Worm (Caenorhabditis elegans): Measurements from ENCODE around the gene F08G12.11.

The F08G12.11 gene

DNA sequence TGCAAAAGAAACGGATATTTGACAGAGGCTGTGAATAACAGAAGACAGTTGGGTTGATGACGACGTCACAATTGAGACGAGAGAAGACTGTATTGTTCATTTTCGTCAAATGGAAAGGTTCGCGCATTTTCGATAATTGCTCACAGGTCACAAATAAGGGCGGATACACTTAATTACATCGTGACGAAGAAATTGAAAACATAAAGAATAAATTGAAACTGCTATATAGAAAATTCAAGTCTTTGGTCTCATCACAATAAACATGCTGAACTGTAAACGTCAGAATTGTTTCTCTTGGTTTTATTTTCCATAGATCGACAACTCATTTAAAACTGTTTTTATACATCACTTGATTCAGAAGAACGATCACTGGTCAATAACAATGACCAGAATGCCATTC, 11.5 kb upstream of the F08G12.11 start, which contains the start of gene ZK455.5:
ZK455.5 (minus strand) TSS at position 101 of the 400 bp plus-strand sequence.
- TF ChIP-seq tbx-9 (tag; optimal IDR thresholded peaks at IDR 0.05; ENCODE audit: borderline replicate concordance) (no peak), rec-8 (tag; optimal IDR thresholded peaks at IDR 0.05) (no peak), dpff-1 (tag; optimal IDR thresholded peaks at IDR 0.05) (no peak), F52B5.7 (tag; optimal IDR thresholded peaks at IDR 0.05) (no peak), ZK185.1 (tag; optimal IDR thresholded peaks at IDR 0.05; ENCODE audit: poor library complexity, severe bottlenecking) (no peak), F55B11.4 (tag; optimal IDR thresholded peaks at IDR 0.05; ENCODE audit: borderline replicate concordance, insufficient read depth) (no peak), lin-26 (GFP tag; IDR thresholded peaks at IDR 0.05) (no peak), D2030.7 (GFP tag; IDR thresholded peaks at IDR 0.05) (no peak), F10E7.11 (tag; optimal IDR thresholded peaks at IDR 0.05) (no peak), him-1 (tag; optimal IDR thresholded peaks at IDR 0.05) (no peak), ztf-25 (GFP tag; IDR thresholded peaks at IDR 0.05) (no peak), lsl-1 (GFP tag; optimal IDR thresholded peaks at IDR 0.05) (no peak), sea-2 (GFP tag; IDR thresholded peaks at IDR 0.05) (no peak), dox-1 (GFP tag; IDR thresholded peaks at IDR 0.05) (no peak), chd-7 (tag; optimal IDR thresholded peaks at IDR 0.05) (no peak), zim-3 (tag; optimal IDR thresholded peaks at IDR 0.05) (no peak), hmg-20 (GFP tag; IDR thresholded peaks at IDR 0.05) (no peak)

DNA sequence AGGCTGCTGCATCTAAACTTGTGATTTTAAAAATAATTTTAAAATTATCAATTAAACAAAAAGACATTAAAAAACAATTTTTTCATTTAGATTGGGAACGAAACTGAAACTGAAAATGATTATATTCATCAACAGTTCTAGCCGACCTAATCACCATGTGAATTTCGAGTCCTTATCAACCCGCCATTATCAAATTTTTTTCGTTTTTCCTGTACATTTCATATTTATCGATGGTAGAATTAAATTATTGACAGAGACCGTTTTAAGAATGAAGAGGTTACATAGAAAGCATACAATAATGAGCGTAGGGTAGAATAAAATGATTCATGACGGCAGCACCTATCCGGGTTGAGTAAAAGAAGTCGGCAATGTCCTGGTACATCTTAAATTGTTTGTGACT, 8.9 kb upstream of the F08G12.11 start, which contains the start of gene asm-2:
asm-2 (minus strand) TSS at position 12 of the 400 bp plus-strand sequence.
- TF ChIP-seq bed-1 (GFP tag; IDR thresholded peaks at IDR 0.05) (no peak), hsf-1 (GFP tag; IDR thresholded peaks at IDR 0.05) (no peak), nhr-80 (tag; optimal IDR thresholded peaks at IDR 0.05) (peak; percentile 83)

DNA sequence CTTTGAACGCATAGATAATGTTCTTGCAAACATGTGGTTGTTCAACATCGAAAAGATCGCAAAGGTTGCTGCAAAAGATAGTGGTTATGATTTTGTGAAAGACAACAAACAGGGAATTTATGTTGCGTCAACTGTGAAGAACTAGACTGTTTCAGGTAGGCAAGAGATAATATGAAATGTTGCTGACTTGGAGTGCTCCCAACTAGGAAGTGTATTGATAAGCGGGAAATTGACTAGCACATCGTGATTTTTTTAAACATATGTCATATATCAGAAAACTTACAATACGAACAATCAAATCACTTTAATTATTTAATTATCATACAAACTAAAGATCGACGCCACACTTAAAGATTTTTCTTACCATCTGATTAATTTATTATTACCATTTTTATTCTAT, 7.9 kb upstream of the F08G12.11 start:
- peak; percentile 41 for TF ChIP-seq nhr-80 (tag; optimal IDR thresholded peaks at IDR 0.05)
- no peak for TF ChIP-seq rec-8 (tag; optimal IDR thresholded peaks at IDR 0.05)
- TF ChIP-seq rpc-1 (optimal IDR thresholded peaks at IDR 0.05), result no peak
- TF ChIP-seq rpc-1 (tag; optimal IDR thresholded peaks at IDR 0.05), result no peak

DNA sequence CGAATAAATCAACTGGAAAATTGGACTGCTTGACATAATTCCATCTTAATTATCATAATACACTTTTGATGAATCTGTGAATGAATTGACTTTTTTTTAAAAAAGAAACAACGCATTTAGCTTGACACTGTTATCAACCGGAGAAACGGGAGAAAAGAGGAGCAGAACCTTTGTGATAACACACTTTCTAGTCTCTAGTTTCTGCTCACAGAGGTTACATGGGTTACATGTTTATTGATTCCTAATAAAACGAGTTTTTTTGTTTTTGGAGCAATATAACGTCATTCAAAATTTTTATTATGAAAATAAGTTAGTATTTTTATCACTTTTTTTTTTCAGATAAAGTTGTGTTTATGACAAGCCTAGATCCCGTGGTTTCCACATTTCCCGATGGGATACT, 2.6 kb upstream of the F08G12.11 start, which contains the start of gene hizr-1:
hizr-1 (plus strand) TSS at position 340 of the 400 bp plus-strand sequence.
- TF ChIP-seq nhr-80 (tag; optimal IDR thresholded peaks at IDR 0.05), result peak; percentile 63
- no peak for TF ChIP-seq ztf-26 (tag; optimal IDR thresholded peaks at IDR 0.05)

DNA sequence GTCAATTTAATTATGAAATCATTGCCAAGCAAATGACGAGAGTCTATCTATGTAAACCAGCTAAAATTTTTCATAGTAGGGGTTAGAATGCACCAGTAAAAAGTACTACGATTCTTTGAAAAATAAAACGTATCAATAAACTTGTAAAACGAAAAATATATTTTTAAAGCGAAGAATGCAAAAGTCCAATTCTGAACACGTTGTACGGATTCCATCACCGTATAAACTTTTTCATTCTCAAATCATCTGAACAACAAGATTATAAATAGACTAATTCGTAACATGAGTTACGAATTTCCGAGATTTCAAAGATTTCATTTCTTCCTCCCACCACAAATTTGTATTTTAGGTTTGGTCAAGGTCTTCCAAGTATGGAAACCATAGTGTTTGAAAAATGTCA, 1.4 kb upstream of the F08G12.11 start, which contains the start of gene nlp-57:
nlp-57 (plus strand) TSS at position 301 of the 400 bp plus-strand sequence.
- TF ChIP-seq lsl-1 (GFP tag; optimal IDR thresholded peaks at IDR 0.05) (no peak), repo-1 (tag; optimal IDR thresholded peaks at IDR 0.05) (no peak), snpc-1.3 (tag; optimal IDR thresholded peaks at IDR 0.05; ENCODE audit: insufficient read depth) (no peak), rcor-1 (GFP tag; IDR thresholded peaks at IDR 0.05) (no peak), ama-1 (optimal IDR thresholded peaks at IDR 0.05) (no peak), ama-1 (GFP tag; optimal IDR thresholded peaks at IDR 0.05) (no peak), pbrm-1 (GFP tag; IDR thresholded peaks at IDR 0.05) (no peak), nhr-120 (GFP tag; IDR thresholded peaks at IDR 0.05) (no peak), hmg-1.2 (GFP tag; IDR thresholded peaks at IDR 0.05) (no peak), ztf-25 (GFP tag; IDR thresholded peaks at IDR 0.05) (no peak), unc-130 (GFP tag; optimal IDR thresholded peaks at IDR 0.05) (no peak), hrde-1 (tag; optimal IDR thresholded peaks at IDR 0.05; ENCODE audit: borderline replicate concordance) (no peak), mcd-1 (GFP tag; IDR thresholded peaks at IDR 0.05) (no peak), mxl-1 (tag; optimal IDR thresholded peaks at IDR 0.05) (no peak), ztf-6 (GFP tag; IDR thresholded peaks at IDR 0.05) (no peak), zfh-2 (GFP tag; conservative IDR thresholded peaks at IDR 0.05) (no peak), F33H1.4 (GFP tag; IDR thresholded peaks at IDR 0.05) (no peak), T07F8.4 (tag; optimal IDR thresholded peaks at IDR 0.05) (no peak), mel-28 (tag; optimal IDR thresholded peaks at IDR 0.05; ENCODE audit: borderline replicate concordance) (no peak), lag-1 (GFP tag; IDR thresholded peaks at IDR 0.05) (no peak)
